Fruit fly (Drosophila melanogaster) whole organism, wandering third instar larva: ENCODE data around the gene CG14853.

Experiments used
- Abd-B ChIP-seq: fragments of >200 bp; optimal IDR thresholded peaks from 2 replicates; lab custom pipeline; 2017; ENCODE audit warnings: missing biosample characterization, missing genetic modification characterization
- CG32264 ChIP-seq: fragments of 200-800 bp; sonication (Bioruptor generic); optimal IDR thresholded peaks from 2 replicates; lab custom pipeline; 2016; ENCODE audit warnings: missing biosample characterization, missing genetic modification characterization
- CrebA ChIP-seq: fragments of 200-800 bp; sonication (Bioruptor generic); optimal IDR thresholded peaks from 2 replicates; lab custom pipeline; 2016; ENCODE audit warnings: missing biosample characterization, mild to moderate bottlenecking, missing genetic modification characterization, borderline replicate concordance
- Hr83 ChIP-seq: fragments of 200-300 bp; sonication (Bioruptor generic); optimal IDR thresholded peaks from 2 replicates; lab custom pipeline; 2016; ENCODE audit warnings: missing biosample characterization, mild to moderate bottlenecking, missing genetic modification characterization, moderate library complexity; ENCODE audit not compliant: poor library complexity, severe bottlenecking
- Jra ChIP-seq: sonication (Bioruptor generic); optimal IDR thresholded peaks from 2 replicates; lab custom pipeline; 2016; ENCODE audit warnings: missing biosample characterization, missing genetic modification characterization
- Vsx2 ChIP-seq: fragments of 200-300, 225-300 bp; sonication (Bioruptor generic); optimal IDR thresholded peaks from 2 replicates; lab custom pipeline; 2018; ENCODE audit warnings: missing biosample characterization, missing genetic modification characterization; ENCODE audit not compliant: partially characterized antibody
- br ChIP-seq: fragments of 200-800 bp; sonication (Bioruptor generic); optimal IDR thresholded peaks from 2 replicates; lab custom pipeline; 2016; ENCODE audit warnings: missing biosample characterization, missing genetic modification characterization
- brk ChIP-seq: fragments of 200-800 bp; sonication (Bioruptor generic); optimal IDR thresholded peaks from 2 replicates; lab custom pipeline; 2016; ENCODE audit warnings: missing biosample characterization, mild to moderate bottlenecking, missing genetic modification characterization
- ey ChIP-seq: fragments of 200-800 bp; sonication (Bioruptor generic); optimal IDR thresholded peaks from 2 replicates; lab custom pipeline; 2016; ENCODE audit warnings: missing biosample characterization, missing genetic modification characterization
- lola ChIP-seq: fragments of >200 bp; optimal IDR thresholded peaks from 2 replicates; lab custom pipeline; 2017; ENCODE audit warnings: missing biosample characterization, missing genetic modification characterization
- pan ChIP-seq: fragments of >200 bp; optimal IDR thresholded peaks from 2 replicates; lab custom pipeline; 2017
- psq ChIP-seq: fragments of 200-800 bp; sonication (Bioruptor generic); optimal IDR thresholded peaks from 3 replicates; lab custom pipeline; 2017; ENCODE audit warnings: missing biosample characterization, mild to moderate bottlenecking, missing genetic modification characterization, moderate library complexity
- usp ChIP-seq: fragments of >200 bp; optimal IDR thresholded peaks from 2 replicates; lab custom pipeline; 2017; ENCODE audit warnings: missing biosample characterization, missing genetic modification characterization

DNA sequence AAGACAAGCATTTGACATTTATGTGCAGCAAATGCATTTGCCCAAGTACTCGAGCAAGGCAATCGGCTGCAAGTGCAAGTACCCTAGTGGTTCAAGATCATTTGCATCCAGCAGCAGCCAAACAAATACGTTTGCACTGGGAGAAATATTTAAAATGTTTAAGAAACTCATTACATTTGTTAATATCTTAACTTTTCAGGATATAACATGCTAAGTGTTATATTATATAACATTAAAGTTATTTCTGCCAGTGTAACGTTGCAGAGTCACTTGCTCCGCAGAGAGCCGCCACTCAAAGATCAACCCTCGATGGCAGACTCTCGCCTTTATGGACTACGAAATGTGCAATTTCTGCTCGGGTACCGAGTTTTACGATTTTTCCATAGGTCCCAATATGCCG lies 20.0 kb upstream of the CG14853 start:
- TF ChIP-seq Abd-B (no peak), pan (lab: Kevin White, UChicago) (no peak), brk (GFP tag; lab: Kevin White, UChicago) (no peak), psq (no peak), Hr83 (GFP tag; lab: Kevin White, UChicago) (no peak), Vsx2 (GFP tag; lab: Kevin White, UChicago) (no peak), CrebA (GFP tag; lab: Kevin White, UChicago) (no peak), lola (GFP tag; lab: Kevin White, UChicago) (no peak), CG32264 (no peak), Jra (GFP tag; lab: Kevin White, UChicago) (no peak), usp (GFP tag; lab: Kevin White, UChicago) (no peak), br (GFP tag; lab: Kevin White, UChicago) (no peak), ey (GFP tag; lab: Kevin White, UChicago) (no peak)
